Fruit fly (Drosophila melanogaster): ENCODE results near the gene CG13692.

The CG13692 gene

DNA sequence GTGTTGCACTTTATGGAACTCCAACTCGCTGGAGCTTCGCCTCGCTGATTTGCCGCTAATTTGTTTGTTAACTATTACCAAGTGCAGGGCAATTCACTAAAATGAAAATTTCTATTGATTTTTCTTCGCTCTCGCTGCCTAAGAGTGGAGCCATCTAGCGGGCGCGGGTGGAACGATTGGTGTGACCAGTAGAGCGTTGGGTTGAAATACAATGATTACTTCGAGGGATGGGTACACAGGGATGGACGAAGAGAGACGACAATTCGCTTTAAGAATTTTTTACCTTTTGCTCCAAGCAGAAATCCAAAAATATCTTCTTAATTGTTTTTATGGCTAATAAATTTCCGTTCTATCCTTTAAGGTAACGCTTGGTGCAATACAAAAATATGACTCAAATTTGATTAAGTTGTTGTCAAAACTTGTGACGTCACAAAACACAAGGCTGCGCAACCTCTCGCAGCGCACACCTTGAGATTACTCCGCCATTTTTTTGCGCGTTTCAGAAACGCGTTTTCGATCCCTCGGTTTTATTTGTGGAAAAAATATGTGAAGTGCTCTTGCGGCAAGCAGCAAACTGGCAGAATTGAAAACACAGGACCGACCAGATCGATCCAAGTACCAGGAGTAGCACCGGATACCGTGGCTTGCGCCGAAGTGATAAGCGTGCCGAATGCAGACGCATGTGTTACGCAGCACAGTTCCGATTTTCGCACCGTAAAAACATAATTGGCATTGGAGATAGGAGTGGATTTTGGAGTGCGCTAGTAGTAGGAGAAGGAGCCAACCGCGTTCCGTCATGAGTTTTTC lies 6.8 kb upstream of the CG13692 start, which contains the start of the genes AP-2alpha and ebi (continued):
- TF ChIP-seq ham (GFP tag; IDR thresholded peaks at IDR 0.05) (peak; percentile 81), hb (GFP tag; IDR thresholded peaks at IDR 0.05; ENCODE audit: partially characterized antibody) (no peak), Meics (GFP tag; optimal IDR thresholded peaks at IDR 0.05) (peak; percentile 76), Lhr (GFP tag; optimal IDR thresholded peaks at IDR 0.05) (peak; percentile 81), wek (GFP tag; optimal IDR thresholded peaks at IDR 0.05) (no peak), Fer1 (GFP tag; optimal IDR thresholded peaks at IDR 0.05) (peak; percentile 78), Jarid2 (GFP tag; optimal IDR thresholded peaks at IDR 0.05) (peak; percentile 51), onecut (GFP tag; IDR thresholded peaks at IDR 0.05) (peak; percentile 96), Dref (GFP tag; IDR thresholded peaks at IDR 0.05) (peak; percentile 35; the same call in 1 of the 2 replicates), lmd (GFP tag; IDR thresholded peaks at IDR 0.05) (peak; percentile 94), CG32767 (GFP tag; IDR thresholded peaks at IDR 0.05) (peak; percentile 84), CG13296 (GFP tag; optimal IDR thresholded peaks at IDR 0.05) (peak; percentile 54), gro (GFP tag; optimal IDR thresholded peaks at IDR 0.05) (peak; percentile 87), psq (GFP tag; optimal IDR thresholded peaks at IDR 0.05) (peak; percentile 85), CG15696 (tag; optimal IDR thresholded peaks at IDR 0.05) (peak; percentile 83), bsh (GFP tag; optimal IDR thresholded peaks at IDR 0.05) (peak in 1 of 2 experiments; percentile 75), HLH4C (GFP tag; IDR thresholded peaks at IDR 0.05; ENCODE audit: partially characterized antibody) (no peak), Side (GFP tag; optimal IDR thresholded peaks at IDR 0.05) (peak; percentile 89), CG3163 (GFP tag; optimal IDR thresholded peaks at IDR 0.05) (peak; percentile 86), Hr39 (optimal IDR thresholded peaks at IDR 0.05) (no peak), bbx (GFP tag; IDR thresholded peaks at IDR 0.05; ENCODE audit: partially characterized antibody) (no peak), ERR (GFP tag; optimal IDR thresholded peaks at IDR 0.05) (peak; percentile 75), CG2712 (tag; optimal IDR thresholded peaks at IDR 0.05) (peak; percentile 85), pnt (GFP tag; optimal IDR thresholded peaks at IDR 0.05) (peak; percentile 95), caup (GFP tag; optimal IDR thresholded peaks at IDR 0.05; ENCODE audit: severe bottlenecking) (peak; percentile 64), zfh2 (GFP tag; optimal IDR thresholded peaks at IDR 0.05) (peak; percentile 96), Adf1 (GFP tag; IDR thresholded peaks at IDR 0.05) (peak; percentile 67), CG10431 (GFP tag; optimal IDR thresholded peaks at IDR 0.05) (peak; percentile 70), CG10543 (GFP tag; optimal IDR thresholded peaks at IDR 0.05) (peak; percentile 90), CG31365 (tag; optimal IDR thresholded peaks at IDR 0.05) (no peak), phol (tag; optimal IDR thresholded peaks at IDR 0.05) (peak; percentile 98), CG8388 (GFP tag; optimal IDR thresholded peaks at IDR 0.05) (peak; percentile 68), slbo (GFP tag; IDR thresholded peaks at IDR 0.05) (peak; percentile 95), dmrt11E (tag; optimal IDR thresholded peaks at IDR 0.05) (peak; percentile 84), repo (GFP tag; optimal IDR thresholded peaks at IDR 0.05) (peak; percentile 81), CG13894 (tag; optimal IDR thresholded peaks at IDR 0.05) (peak; percentile 79), Doc3 (GFP tag; IDR thresholded peaks at IDR 0.05; ENCODE audit: partially characterized antibody) (no peak), CG9817 (tag; optimal IDR thresholded peaks at IDR 0.05) (peak; percentile 92), Sry-β (GFP tag; optimal IDR thresholded peaks at IDR 0.05) (peak; percentile 48), Dp (GFP tag; optimal IDR thresholded peaks at IDR 0.05) (peak; percentile 40), Kr (GFP tag; optimal IDR thresholded peaks at IDR 0.05) (peak; percentile 29), bowl (GFP tag; IDR thresholded peaks at IDR 0.05) (no peak), Poxn (GFP tag; IDR thresholded peaks at IDR 0.05) (peak; percentile 71), Opbp (GFP tag; IDR thresholded peaks at IDR 0.05; ENCODE audit: partially characterized antibody) (peak; percentile 48; the same call in 1 of the 3 replicates), yki (optimal IDR thresholded peaks at IDR 0.05) (no peak), CG4360 (GFP tag; IDR thresholded peaks at IDR 0.05) (no peak), chinmo (GFP tag; IDR thresholded peaks at IDR 0.05; ENCODE audit: partially characterized antibody) (0 out of 4 replicates have a peak, but pooled peaks have one; percentile 19), da (GFP tag; optimal IDR thresholded peaks at IDR 0.05) (peak; percentile 78)

Data from whole organism, embryonic.